Worm (Caenorhabditis elegans): Measurements from ENCODE around the gene C01B10.6.

Gene C01B10.6

DNA sequence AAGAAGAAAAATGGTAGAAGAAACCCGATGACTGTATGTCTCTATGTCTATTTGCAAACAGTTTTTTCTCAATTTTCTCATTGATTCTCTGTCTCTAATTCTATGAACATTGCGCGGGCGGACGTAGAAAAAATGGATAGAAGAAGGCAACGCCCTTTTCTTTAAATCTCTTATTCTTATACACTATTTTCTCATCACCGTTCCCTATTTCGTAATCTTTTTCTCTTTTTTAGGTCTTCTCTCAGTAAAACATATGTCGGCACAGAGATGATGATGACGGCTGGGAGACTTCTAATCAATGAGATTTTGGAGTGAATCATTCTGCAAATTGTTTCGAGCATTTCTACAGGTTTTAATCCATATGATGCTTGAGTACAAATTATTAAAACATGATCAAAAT, 17.8 kb upstream of the C01B10.6 start:
- TF ChIP-seq ztf-28 (GFP tag; IDR thresholded peaks at IDR 0.05) (no peak), cebp-1 (GFP tag; IDR thresholded peaks at IDR 0.05) (peak; percentile 70), cebp-1 (tag; optimal IDR thresholded peaks at IDR 0.05) (peak; percentile 89), gei-17 (GFP tag; optimal IDR thresholded peaks at IDR 0.05) (no peak), rpc-1 (optimal IDR thresholded peaks at IDR 0.05) (no peak), rpc-1 (tag; optimal IDR thresholded peaks at IDR 0.05) (no peak), madf-10 (tag; optimal IDR thresholded peaks at IDR 0.05) (no peak), somi-1 (GFP tag; optimal IDR thresholded peaks at IDR 0.05) (peak; percentile 4)

DNA sequence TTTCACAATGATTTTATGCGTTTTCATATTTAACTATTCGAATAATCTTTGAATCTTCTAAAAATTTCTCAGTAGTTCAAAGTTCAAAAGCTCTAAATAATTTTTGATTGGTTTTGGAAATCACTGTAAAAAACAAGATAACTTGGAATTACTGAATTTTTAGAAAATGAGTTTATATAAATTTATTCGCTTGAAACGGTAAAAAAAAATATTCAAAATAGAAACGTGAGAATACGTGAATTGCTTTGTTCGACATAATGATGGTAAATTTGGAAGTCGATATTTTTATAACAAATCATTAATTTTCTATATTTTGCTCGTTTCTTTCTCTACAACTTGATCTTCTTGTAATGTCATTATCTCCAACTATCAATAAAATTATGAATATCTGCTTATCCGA, 16.6 kb upstream of the C01B10.6 start, which contains the start of gene C01B10.44:
Gene C01B10.44, plus strand, starts transcription at position 301 of the 400 bp plus-strand sequence.
- TF ChIP-seq die-1 (tag; optimal IDR thresholded peaks at IDR 0.05) (no peak), hmg-20 (GFP tag; IDR thresholded peaks at IDR 0.05) (no peak), cebp-2 (GFP tag; IDR thresholded peaks at IDR 0.05) (no peak), F57A8.1 (GFP tag; optimal IDR thresholded peaks at IDR 0.05) (no peak), gei-17 (GFP tag; optimal IDR thresholded peaks at IDR 0.05) (no peak), lin-54 (GFP tag; optimal IDR thresholded peaks at IDR 0.05) (no peak), xnd-1 (tag; optimal IDR thresholded peaks at IDR 0.05) (no peak), Y79H2A.3 (GFP tag; conservative IDR thresholded peaks at IDR 0.05) (no peak), ceh-100 (GFP tag; IDR thresholded peaks at IDR 0.05) (no peak)

DNA sequence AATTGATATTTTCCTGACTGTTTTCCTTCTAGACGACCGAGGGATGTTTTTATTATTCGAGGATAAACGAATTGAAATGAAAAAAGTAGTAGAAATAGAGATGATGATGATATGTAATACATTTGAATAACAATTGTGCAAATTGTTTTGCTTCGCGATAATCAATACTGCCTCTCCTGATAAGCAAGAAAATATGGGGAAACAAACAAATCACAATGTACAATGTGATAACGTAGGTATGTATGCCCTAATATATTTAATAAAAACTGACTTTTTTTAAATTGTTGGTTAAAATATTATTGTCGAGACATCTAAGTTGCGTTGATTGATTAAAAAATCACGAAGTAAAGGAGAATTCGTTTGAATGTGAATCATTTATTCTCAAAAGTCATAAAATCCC, 12.2 kb upstream of the C01B10.6 start, which contains the start of gene cest-5.2:
Gene cest-5.2, minus strand, starts transcription at position 128 of the 400 bp plus-strand sequence.
- TF ChIP-seq nhr-80 (tag; optimal IDR thresholded peaks at IDR 0.05) (peak; percentile 19), ZK185.1 (tag; optimal IDR thresholded peaks at IDR 0.05; ENCODE audit: poor library complexity, severe bottlenecking) (no peak), pha-4 (tag; optimal IDR thresholded peaks at IDR 0.05) (no peak), ceh-58 (GFP tag; IDR thresholded peaks at IDR 0.05) (no peak)

DNA sequence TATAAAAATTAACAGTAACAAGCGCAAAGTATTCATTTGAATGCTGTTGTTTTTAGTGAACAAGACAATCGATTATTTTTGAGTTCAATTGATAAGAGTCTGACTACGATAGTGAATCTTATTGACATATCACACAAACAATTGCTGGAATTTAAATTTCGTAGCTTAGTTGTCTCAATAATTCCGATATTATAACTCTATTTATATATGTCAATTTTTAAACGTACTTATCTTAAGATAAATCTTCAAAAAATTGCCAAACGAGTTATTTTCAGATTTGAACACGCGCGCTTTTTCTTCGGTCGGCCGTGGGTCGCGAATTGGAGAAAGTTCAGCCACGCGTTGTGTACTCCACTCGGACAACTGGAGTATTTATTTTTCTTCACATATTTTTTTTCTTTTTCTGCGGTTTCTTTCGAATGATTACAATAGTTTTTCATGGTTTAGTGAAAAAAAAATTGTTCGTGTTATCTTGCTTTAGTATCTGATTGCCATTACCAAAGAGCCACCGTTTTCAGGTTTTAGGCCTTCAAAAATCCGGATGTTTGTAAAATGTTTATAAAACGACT, 8.2 kb upstream of the C01B10.6 start, which contains the start of the genes cest-5.1 and C01B10.9:
Gene cest-5.1, minus strand, starts transcription at position 51 of the 569 bp plus-strand sequence.
Gene C01B10.9, plus strand, starts transcription at position 519 of the 569 bp plus-strand sequence.
- TF ChIP-seq madf-10 (tag; optimal IDR thresholded peaks at IDR 0.05) (peak; percentile 0), nhr-80 (tag; optimal IDR thresholded peaks at IDR 0.05) (peak; percentile 15), unc-130 (GFP tag; optimal IDR thresholded peaks at IDR 0.05) (peak; percentile 87), attf-3 (GFP tag; conservative IDR thresholded peaks at IDR 0.05) (peak; percentile 58; the same call in 1 of the 2 replicates), ama-1 (optimal IDR thresholded peaks at IDR 0.05) (no peak), ama-1 (GFP tag; optimal IDR thresholded peaks at IDR 0.05) (no peak), attf-6 (GFP tag; IDR thresholded peaks at IDR 0.05) (peak; percentile 53; the same call in 1 of the 2 replicates), tbp1 (GFP tag; optimal IDR thresholded peaks at IDR 0.05) (peak; percentile 47), nfya-1 (tag; optimal IDR thresholded peaks at IDR 0.05; ENCODE audit: borderline replicate concordance, insufficient read depth) (no peak), snpc-3.4 (tag; optimal IDR thresholded peaks at IDR 0.05) (peak; percentile 50), fkh-3 (tag; optimal IDR thresholded peaks at IDR 0.05) (no peak), snpc-4 (GFP tag; optimal IDR thresholded peaks at IDR 0.05) (peak; percentile 40), snpc-4 (tag; optimal IDR thresholded peaks at IDR 0.05) (peak; percentile 50 to 84 (median 73)), lin-35 (GFP tag; optimal IDR thresholded peaks at IDR 0.05) (peak in 2 of 3 experiments; percentile 18 to 86), F49E8.2 (tag; optimal IDR thresholded peaks at IDR 0.05; ENCODE audit: insufficient read depth) (no peak), lir-1 (GFP tag; conservative IDR thresholded peaks at IDR 0.05) (peak; percentile 45; the same call in 1 of the 2 replicates), lin-54 (GFP tag; optimal IDR thresholded peaks at IDR 0.05) (peak; percentile 90), snpc-1.3 (tag; optimal IDR thresholded peaks at IDR 0.05; ENCODE audit: insufficient read depth) (peak; percentile 35), bed-2 (GFP tag; IDR thresholded peaks at IDR 0.05) (peak; percentile 64; the same call in 1 of the 2 replicates), ZK185.1 (tag; optimal IDR thresholded peaks at IDR 0.05; ENCODE audit: poor library complexity, severe bottlenecking) (peak; percentile 83), aptf-2 (GFP tag; conservative IDR thresholded peaks at IDR 0.05) (peak; percentile 49; the same call in 1 of the 2 replicates), D2030.7 (GFP tag; IDR thresholded peaks at IDR 0.05) (peak; percentile 37; the same call in 1 of the 2 replicates), lsy-27 (tag; optimal IDR thresholded peaks at IDR 0.05; ENCODE audit: borderline replicate concordance, insufficient read depth) (no peak), let-607 (tag; optimal IDR thresholded peaks at IDR 0.05) (peak in 1 of 2 experiments; percentile 41), B0261.1 (tag; optimal IDR thresholded peaks at IDR 0.05) (no peak), Y67H2A.10 (GFP tag; conservative IDR thresholded peaks at IDR 0.05) (peak; percentile 18; the same call in 1 of the 2 replicates), hmg-20 (GFP tag; IDR thresholded peaks at IDR 0.05) (no peak)

All from whole organism, young adult.